Fruit fly (Drosophila melanogaster): ENCODE measurements around the gene Uqcc1.

The Uqcc1 gene

DNA sequence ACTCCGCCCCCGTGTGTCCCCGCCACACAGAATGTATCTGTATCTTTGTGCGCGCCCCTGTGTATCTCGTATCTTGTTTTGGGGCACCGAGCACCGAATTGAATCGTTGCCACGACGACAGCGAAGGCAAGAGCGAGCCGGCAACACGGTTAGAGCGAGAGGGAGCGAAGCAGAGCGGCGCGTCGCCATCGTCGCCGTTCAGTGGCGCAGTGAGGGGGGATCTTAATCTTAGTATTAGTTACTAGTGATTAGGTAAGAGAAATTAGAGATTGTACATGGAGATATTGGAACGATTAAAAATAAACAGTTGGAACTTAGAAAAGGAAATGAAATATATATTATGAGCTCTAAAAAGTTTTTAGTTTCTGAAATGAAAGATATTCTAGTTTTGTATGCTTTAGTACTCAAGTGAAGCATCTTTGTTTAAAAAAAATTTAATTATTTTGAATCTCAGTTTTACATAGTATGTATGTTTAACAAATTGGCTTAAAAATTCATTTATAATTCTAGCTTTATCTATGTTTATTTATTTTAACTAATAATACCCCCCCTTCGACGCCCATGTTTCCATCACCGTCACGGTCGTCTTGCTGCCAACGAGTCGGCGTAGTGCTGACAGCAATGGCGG, 31.1 kb upstream of the Uqcc1 start (continued):
- TF ChIP-seq CG2116 (GFP tag; optimal IDR thresholded peaks at IDR 0.05): peak; percentile 58
- TF ChIP-seq CG4707 (GFP tag; optimal IDR thresholded peaks at IDR 0.05): peak; percentile 33
- TF ChIP-seq lmd (GFP tag; IDR thresholded peaks at IDR 0.05): peak; percentile 91
- TF ChIP-seq CG5953 (GFP tag; IDR thresholded peaks at IDR 0.05): peak; percentile 22; the same call in 1 of the 2 replicates
- TF ChIP-seq Ets65A (GFP tag): peak; percentile 93
- no peak for TF ChIP-seq Trl (optimal IDR thresholded peaks at IDR 0.05)
- peak; percentile 72 for TF ChIP-seq Trl (GFP tag; optimal IDR thresholded peaks at IDR 0.05)
- TF ChIP-seq Hr51 (GFP tag; optimal IDR thresholded peaks at IDR 0.05): peak; percentile 49 to 94
- TF ChIP-seq GATAe (GFP tag; conservative IDR thresholded peaks at IDR 0.05): peak; percentile 58; the same call in 1 of the 2 replicates
- TF ChIP-seq Lhr (GFP tag; optimal IDR thresholded peaks at IDR 0.05): peak; percentile 58
- TF ChIP-seq CG4730 (GFP tag; IDR thresholded peaks at IDR 0.05): peak; percentile 79
- no peak for TF ChIP-seq wek (GFP tag; optimal IDR thresholded peaks at IDR 0.05)
- TF ChIP-seq HLH4C (GFP tag; IDR thresholded peaks at IDR 0.05; ENCODE audit: partially characterized antibody): no peak
- no peak for TF ChIP-seq CG16813 (GFP tag; IDR thresholded peaks at IDR 0.05; ENCODE audit: partially characterized antibody)
- no peak for TF ChIP-seq Opbp (GFP tag; IDR thresholded peaks at IDR 0.05; ENCODE audit: partially characterized antibody)
- peak; percentile 49 for TF ChIP-seq Atf-2 (GFP tag; optimal IDR thresholded peaks at IDR 0.05)
- TF ChIP-seq eve (GFP tag; optimal IDR thresholded peaks at IDR 0.05): peak in 1 of 2 experiments; percentile 90
- TF ChIP-seq E2f2 (GFP tag; IDR thresholded peaks at IDR 0.05): peak; percentile 63; the same call in 1 of the 2 replicates
- no peak for TF ChIP-seq CG31365 (tag; optimal IDR thresholded peaks at IDR 0.05)
- TF ChIP-seq MTF-1 (GFP tag; optimal IDR thresholded peaks at IDR 0.05; ENCODE audit: borderline replicate concordance): peak; percentile 58
- no peak for TF ChIP-seq gfzf (GFP tag; optimal IDR thresholded peaks at IDR 0.05)
- peak; percentile 15; the same call in 1 of the 2 replicates for TF ChIP-seq Ravus (GFP tag; IDR thresholded peaks at IDR 0.05)
- TF ChIP-seq Sry-β (GFP tag; optimal IDR thresholded peaks at IDR 0.05): peak; percentile 45
- TF ChIP-seq CG18764 (GFP tag; optimal IDR thresholded peaks at IDR 0.05): peak; percentile 82
- peak; percentile 75 for TF ChIP-seq CG30020 (tag; optimal IDR thresholded peaks at IDR 0.05)
- peak; percentile 28 for TF ChIP-seq grn (GFP tag; optimal IDR thresholded peaks at IDR 0.05)
- TF ChIP-seq pho (GFP tag; optimal IDR thresholded peaks at IDR 0.05): peak; percentile 45
- TF ChIP-seq Rx (GFP tag; IDR thresholded peaks at IDR 0.05): peak; percentile 38; the same call in 1 of the 2 replicates
- peak; percentile 69 for TF ChIP-seq nom (GFP tag; optimal IDR thresholded peaks at IDR 0.05)
- TF ChIP-seq pita (GFP tag; optimal IDR thresholded peaks at IDR 0.05): no peak
- TF ChIP-seq nmo (GFP tag; optimal IDR thresholded peaks at IDR 0.05): peak; percentile 96
- TF ChIP-seq CG14014 (GFP tag; IDR thresholded peaks at IDR 0.05): peak; percentile 51; the same call in 1 of the 2 replicates
- peak; percentile 77 for TF ChIP-seq CG10321 (GFP tag; IDR thresholded peaks at IDR 0.05)
- peak; percentile 87 for TF ChIP-seq CG1602 (GFP tag; optimal IDR thresholded peaks at IDR 0.05)
- TF ChIP-seq CG7987 (GFP tag; optimal IDR thresholded peaks at IDR 0.05): peak; percentile 8
- TF ChIP-seq CG7963 (GFP tag; IDR thresholded peaks at IDR 0.05; ENCODE audit: partially characterized antibody): no peak
- peak; percentile 94 for TF ChIP-seq nau (GFP tag; optimal IDR thresholded peaks at IDR 0.05)
- no peak for TF ChIP-seq z (GFP tag; IDR thresholded peaks at IDR 0.05)
- no peak for TF ChIP-seq bowl (GFP tag; IDR thresholded peaks at IDR 0.05)
- TF ChIP-seq Camta (GFP tag; optimal IDR thresholded peaks at IDR 0.05): peak; percentile 79
- peak; percentile 88 for TF ChIP-seq Usf (GFP tag; optimal IDR thresholded peaks at IDR 0.05)
- peak in 1 of 2 experiments; percentile 96 for TF ChIP-seq Eip74EF (GFP tag; optimal IDR thresholded peaks at IDR 0.05)
- TF ChIP-seq CG8359 (GFP tag; optimal IDR thresholded peaks at IDR 0.05; ENCODE audit: borderline replicate concordance): peak; percentile 81
- peak; percentile 76 for TF ChIP-seq kah (GFP tag; optimal IDR thresholded peaks at IDR 0.05)
- peak; percentile 13 for TF ChIP-seq NC2β (GFP tag; optimal IDR thresholded peaks at IDR 0.05)
- no peak for TF ChIP-seq MESR4 (GFP tag; optimal IDR thresholded peaks at IDR 0.05)
- TF ChIP-seq Hmr (GFP tag; optimal IDR thresholded peaks at IDR 0.05): peak; percentile 91
- peak; percentile 64 for TF ChIP-seq CG16863 (GFP tag; optimal IDR thresholded peaks at IDR 0.05)
- TF ChIP-seq CG32772 (GFP tag; IDR thresholded peaks at IDR 0.05): peak; percentile 79
